Fruit fly (Drosophila melanogaster): ENCODE data around the gene CG14926.

DNA sequence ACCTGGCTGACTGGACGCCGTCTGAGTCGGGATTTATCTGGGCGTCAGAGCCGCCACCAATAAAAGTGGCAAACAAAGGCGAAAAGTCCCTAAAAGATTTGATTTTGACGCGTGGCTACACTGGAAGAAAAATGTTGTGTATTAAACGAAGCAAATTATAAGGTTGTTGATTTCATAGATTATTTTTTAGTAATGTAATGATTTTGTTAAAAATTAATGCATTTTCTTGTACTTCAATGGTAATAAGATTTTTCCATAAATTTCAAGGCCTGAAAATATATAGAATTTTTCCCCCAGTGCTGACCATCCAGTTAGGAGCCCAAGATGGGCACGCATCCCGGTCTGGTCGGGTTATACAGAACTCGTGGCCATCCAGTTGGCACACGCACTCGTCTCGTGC, 4.9 kb downstream of the CG14926 start:
- TF ChIP-seq mirr (GFP tag; optimal IDR thresholded peaks at IDR 0.05) (no peak), psq (GFP tag; optimal IDR thresholded peaks at IDR 0.05) (no peak), CG8388 (GFP tag; optimal IDR thresholded peaks at IDR 0.05) (peak; percentile 36), eyg (GFP tag; optimal IDR thresholded peaks at IDR 0.05) (no peak), CG32772 (GFP tag; IDR thresholded peaks at IDR 0.05) (no peak), Fer2 (tag; optimal IDR thresholded peaks at IDR 0.05) (no peak), ash1 (GFP tag; optimal IDR thresholded peaks at IDR 0.05) (no peak), Scr (GFP tag; IDR thresholded peaks at IDR 0.05; ENCODE audit: partially characterized antibody) (no peak), peb (GFP tag; IDR thresholded peaks at IDR 0.05) (no peak), danr (GFP tag; IDR thresholded peaks at IDR 0.05) (no peak), salm (tag; optimal IDR thresholded peaks at IDR 0.05) (no peak)
